Fruit fly (Drosophila melanogaster) whole organism, embryonic: Measurements from ENCODE around the gene CG33679.
A peak's percentile ranks its signal among the peaks of the same experiment; 100 is the strongest.

Experiments used
- Ada2b ChIP-seq: fragments of 200-800 bp; sonication (Bioruptor generic); IDR thresholded peaks from 2 replicates; pipeline ENCODE4 v1.3.6; 2022; ENCODE audit warnings: missing biosample characterization, missing genetic modification characterization
- CG10209 ChIP-seq: fragments of 200-800 bp; sonication (Bioruptor generic); optimal IDR thresholded peaks from 3 replicates; lab custom pipeline; 2017; ENCODE audit warnings: missing biosample characterization, mild to moderate bottlenecking, missing genetic modification characterization, missing genetic modification reagents
- CG10654 ChIP-seq: fragments of 200-800 bp; sonication (Bioruptor generic); optimal IDR thresholded peaks from 2 replicates; lab custom pipeline; 2016; ENCODE audit warnings: missing biosample characterization, missing genetic modification characterization
- CG11456 ChIP-seq: fragments of 200-800 bp; sonication (Bioruptor generic); IDR thresholded peaks from 3 replicates; pipeline ENCODE4 v1.3.6; 2022; ENCODE audit warnings: missing biosample characterization, missing genetic modification characterization
- CG11560 ChIP-seq: fragments of 200-800 bp; sonication (Bioruptor generic); IDR thresholded peaks from 3 replicates; pipeline ENCODE4 v1.3.6; 2022; ENCODE audit warnings: missing biosample characterization, missing genetic modification characterization
- CG11723 ChIP-seq: fragments of 200-800 bp; sonication (Bioruptor generic); optimal IDR thresholded peaks from 2 replicates; lab custom pipeline; 2017; ENCODE audit warnings: missing biosample characterization, mild to moderate bottlenecking, missing genetic modification characterization
- CG12104 ChIP-seq: fragments of 200-800 bp; sonication (Bioruptor generic); optimal IDR thresholded peaks from 3 replicates; lab custom pipeline; 2016; ENCODE audit warnings: missing biosample characterization, missing genetic modification characterization
- CG12769 ChIP-seq: fragments of 200-800 bp; sonication (Bioruptor generic); optimal IDR thresholded peaks from 2 replicates; lab custom pipeline; 2019; ENCODE audit warnings: missing biosample characterization, mild to moderate bottlenecking, missing genetic modification characterization, moderate library complexity
- CG1602 ChIP-seq: fragments of 200-800 bp; sonication (Bioruptor generic); optimal IDR thresholded peaks from 3 replicates; lab custom pipeline; 2016; ENCODE audit warnings: missing biosample characterization, missing genetic modification characterization
- CG16813 ChIP-seq: fragments of 200-800 bp; sonication (Bioruptor generic); IDR thresholded peaks from 3 replicates; pipeline ENCODE4 v1.3.6; 2022; ENCODE audit warnings: missing biosample characterization, missing genetic modification characterization; ENCODE audit not compliant: partially characterized antibody
- CG18599 ChIP-seq: fragments of 200-800 bp; sonication (Bioruptor generic); optimal IDR thresholded peaks from 3 replicates; lab custom pipeline; 2017; ENCODE audit warnings: missing biosample characterization, missing genetic modification characterization, mild to moderate bottlenecking, moderate library complexity, missing genetic modification reagents
- CG18764 ChIP-seq: fragments of 200-800 bp; sonication (Bioruptor generic); optimal IDR thresholded peaks from 3 replicates; lab custom pipeline; 2016; ENCODE audit warnings: missing biosample characterization, missing genetic modification characterization
- CG2116 ChIP-seq: fragments of 200-800 bp; sonication (Bioruptor generic); optimal IDR thresholded peaks from 3 replicates; lab custom pipeline; 2018; ENCODE audit warnings: missing biosample characterization, mild to moderate bottlenecking, missing genetic modification characterization
- CG2678 ChIP-seq: fragments of 200-800 bp; sonication (Bioruptor generic); optimal IDR thresholded peaks from 3 replicates; lab custom pipeline; 2019; ENCODE audit warnings: missing biosample characterization, mild to moderate bottlenecking, missing genetic modification characterization, moderate library complexity
- CG34224 ChIP-seq: fragments of 200-800 bp; sonication (Bioruptor generic); IDR thresholded peaks from 3 replicates; pipeline ENCODE4 v1.3.6; 2022; ENCODE audit warnings: missing biosample characterization, missing genetic modification characterization; ENCODE audit not compliant: partially characterized antibody
- CG4282 ChIP-seq: fragments of 200-800 bp; sonication (Bioruptor generic); optimal IDR thresholded peaks from 2 replicates; lab custom pipeline; 2016; ENCODE audit warnings: missing biosample characterization, missing genetic modification characterization
- CG7271 ChIP-seq: fragments of 200-800 bp; sonication (Bioruptor generic); optimal IDR thresholded peaks from 2 replicates; lab custom pipeline; 2018; ENCODE audit warnings: missing biosample characterization, mild to moderate bottlenecking, missing genetic modification characterization, moderate library complexity
- CG9817 ChIP-seq: fragments of 200-800 bp; sonication (Bioruptor generic); optimal IDR thresholded peaks from 2 replicates; lab custom pipeline; 2018; ENCODE audit warnings: missing biosample characterization, mild to moderate bottlenecking, missing genetic modification characterization, moderate library complexity
- CG9932 ChIP-seq: fragments of 200-800 bp; sonication (Bioruptor generic); IDR thresholded peaks from 2 replicates; pipeline ENCODE4 v1.3.6; 2022; ENCODE audit warnings: missing biosample characterization, missing genetic modification characterization
- CkIIα-i1 ChIP-seq: fragments of 200-800 bp; sonication (Bioruptor generic); IDR thresholded peaks from 2 replicates; pipeline ENCODE4 v1.3.6; 2022; ENCODE audit warnings: missing biosample characterization, missing genetic modification characterization
- D ChIP-seq, 2 experiments: fragments of 200-800 bp in 1 of 2; fragments of >200 bp in 1 of 2; sonication (Bioruptor generic) in 1 of 2; optimal IDR thresholded peaks; 2 replicates in 1 of 2; 3 replicates in 1 of 2; lab custom pipeline; 2017; ENCODE audit warnings: mild to moderate bottlenecking in 1 of 2, missing biosample characterization in 1 of 2, missing genetic modification characterization in 1 of 2, missing genetic modification reagents in 1 of 2
- Drgx ChIP-seq: fragments of 200-800 bp; sonication (Bioruptor generic); IDR thresholded peaks from 2 replicates; pipeline ENCODE4 v1.3.6; 2022; ENCODE audit warnings: missing biosample characterization, missing genetic modification characterization
- E2f1 ChIP-seq: fragments of 200-800 bp; sonication (Bioruptor generic); IDR thresholded peaks from 2 replicates; pipeline ENCODE4 v1.3.6; 2022; ENCODE audit warnings: missing biosample characterization, missing genetic modification characterization
- E2f2 ChIP-seq: fragments of 200-800 bp; sonication (Bioruptor generic); IDR thresholded peaks from 2 replicates; pipeline ENCODE4 v1.3.6; 2022; ENCODE audit warnings: missing biosample characterization, missing genetic modification characterization
- Fer1 ChIP-seq: fragments of 200-800 bp; sonication (Bioruptor generic); optimal IDR thresholded peaks from 2 replicates; lab custom pipeline; 2017; ENCODE audit warnings: missing biosample characterization, mild to moderate bottlenecking, missing genetic modification characterization
- HHEX ChIP-seq: fragments of 200-800 bp; sonication (Bioruptor generic); optimal IDR thresholded peaks from 3 replicates; lab custom pipeline; 2017; ENCODE audit warnings: missing biosample characterization, mild to moderate bottlenecking, missing genetic modification characterization, missing genetic modification reagents
- HLH4C ChIP-seq: fragments of 200-800 bp; sonication (Bioruptor generic); IDR thresholded peaks from 3 replicates; pipeline ENCODE4 v1.3.6; 2022; ENCODE audit warnings: missing biosample characterization, missing genetic modification characterization; ENCODE audit not compliant: partially characterized antibody
- HLH54F ChIP-seq: fragments of 200-800 bp; sonication (Bioruptor generic); optimal IDR thresholded peaks from 3 replicates; lab custom pipeline; 2016; ENCODE audit warnings: missing biosample characterization, missing genetic modification characterization
- Mes4 ChIP-seq: fragments of 200-800 bp; sonication (Bioruptor generic); optimal IDR thresholded peaks from 2 replicates; lab custom pipeline; 2016; ENCODE audit warnings: missing biosample characterization, missing genetic modification characterization
- NK7.1 ChIP-seq: fragments of 200-800 bp; sonication (Bioruptor generic); optimal IDR thresholded peaks from 3 replicates; lab custom pipeline; 2016; ENCODE audit warnings: missing biosample characterization, missing genetic modification characterization
- Opbp ChIP-seq: fragments of 200-800 bp; sonication (Bioruptor generic); IDR thresholded peaks from 3 replicates; pipeline ENCODE4 v1.3.6; 2022; ENCODE audit warnings: missing biosample characterization, missing genetic modification characterization; ENCODE audit not compliant: partially characterized antibody
- Side ChIP-seq: fragments of 200-800 bp; sonication (Bioruptor generic); optimal IDR thresholded peaks from 2 replicates; lab custom pipeline; 2016; ENCODE audit warnings: missing biosample characterization, missing genetic modification characterization
- ab ChIP-seq: fragments of 200-800 bp; sonication (Bioruptor generic); optimal IDR thresholded peaks from 2 replicates; lab custom pipeline; 2016; ENCODE audit warnings: missing biosample characterization, missing genetic modification characterization
- al ChIP-seq: fragments of 200-800 bp; sonication (Bioruptor generic); IDR thresholded peaks from 2 replicates; pipeline ENCODE4 v1.3.6; 2022; ENCODE audit warnings: missing biosample characterization, missing genetic modification characterization
- aop ChIP-seq: fragments of 200-800 bp; sonication (Bioruptor generic); IDR thresholded peaks from 2 replicates; pipeline ENCODE4 v1.3.6; 2022; ENCODE audit warnings: missing biosample characterization, missing genetic modification characterization
- bab2 ChIP-seq: fragments of 200-800 bp; sonication (Bioruptor generic); optimal IDR thresholded peaks from 2 replicates; lab custom pipeline; 2016; ENCODE audit warnings: missing biosample characterization, missing genetic modification characterization
- exex ChIP-seq: fragments of 200-800 bp; sonication (Bioruptor generic); optimal IDR thresholded peaks from 4 replicates; lab custom pipeline; 2018; ENCODE audit warnings: missing biosample characterization, mild to moderate bottlenecking, missing genetic modification characterization, moderate library complexity
- fd3F ChIP-seq: fragments of 200-800 bp; sonication (Bioruptor generic); optimal IDR thresholded peaks from 2 replicates; lab custom pipeline; 2018; ENCODE audit warnings: missing biosample characterization, mild to moderate bottlenecking, missing genetic modification characterization, moderate library complexity
- gcm2 ChIP-seq: fragments of 200-800 bp; sonication (Bioruptor generic); optimal IDR thresholded peaks from 2 replicates; lab custom pipeline; 2016; ENCODE audit warnings: missing biosample characterization, missing genetic modification characterization
- hbn ChIP-seq: fragments of 200-800 bp; sonication (Bioruptor generic); IDR thresholded peaks from 2 replicates; pipeline ENCODE4 v1.3.6; 2022; ENCODE audit warnings: missing biosample characterization, missing genetic modification characterization; ENCODE audit not compliant: partially characterized antibody
- insv ChIP-seq, 2 experiments: fragments of 200-800 bp; sonication (Bioruptor generic); optimal IDR thresholded peaks; 3 replicates each; lab custom pipeline; 2016 to 2018; ENCODE audit warnings: missing biosample characterization in 2 of 2, missing genetic modification characterization in 2 of 2
- mam ChIP-seq: fragments of 200-800 bp; sonication (Bioruptor generic); optimal IDR thresholded peaks from 3 replicates; lab custom pipeline; 2016; ENCODE audit warnings: missing biosample characterization, missing genetic modification characterization
- prd ChIP-seq, 3 experiments: fragments of >200 bp in 2 of 3; fragments of 200-800 bp in 1 of 3; sonication (Bioruptor generic) in 1 of 3; optimal IDR thresholded peaks in 2 of 3; IDR thresholded peaks in 1 of 3; 2 replicates in 2 of 3; 3 replicates in 1 of 3; pipeline versions ENCODE4 v1.3.6 to Lab custom; 2017 to 2022; ENCODE audit warnings: missing biosample characterization in 1 of 3, missing genetic modification characterization in 1 of 3
- ranshi ChIP-seq: fragments of 200-800 bp; sonication (Bioruptor generic); IDR thresholded peaks from 2 replicates; pipeline ENCODE4 v1.3.6; 2022; ENCODE audit warnings: missing biosample characterization, missing genetic modification characterization
- sd ChIP-seq: fragments of 200-800 bp; sonication (Bioruptor generic); optimal IDR thresholded peaks from 3 replicates; lab custom pipeline; 2018; ENCODE audit warnings: missing biosample characterization, mild to moderate bottlenecking, missing genetic modification characterization, moderate library complexity
- so ChIP-seq: fragments of 200-800 bp; sonication (Bioruptor generic); IDR thresholded peaks from 3 replicates; pipeline ENCODE4 v1.3.6; 2022; ENCODE audit warnings: missing biosample characterization, missing genetic modification characterization
- stc ChIP-seq: fragments of 200-800 bp; sonication (Bioruptor generic); IDR thresholded peaks from 2 replicates; pipeline ENCODE4 v1.3.6; 2022; ENCODE audit warnings: missing biosample characterization, missing genetic modification characterization
- tll ChIP-seq, 2 experiments: fragments of 200-800 bp in 1 of 2; fragments of >200 bp in 1 of 2; sonication (Bioruptor generic) in 1 of 2; optimal IDR thresholded peaks; 2 replicates each; lab custom pipeline; 2017 to 2019; ENCODE audit warnings: missing biosample characterization in 2 of 2, missing genetic modification characterization in 2 of 2, mild to moderate bottlenecking in 1 of 2, moderate library complexity in 1 of 2
- twi ChIP-seq: fragments of 200-800 bp; optimal IDR thresholded peaks from 2 replicates; lab custom pipeline; 2019; ENCODE audit warnings: missing biosample characterization, mild to moderate bottlenecking, missing genetic modification characterization, moderate library complexity
- zfh2 ChIP-seq: fragments of 200-800 bp; sonication (Bioruptor generic); optimal IDR thresholded peaks from 2 replicates; lab custom pipeline; 2016; ENCODE audit warnings: missing biosample characterization, missing genetic modification characterization

The CG33679 gene

dm6 chr2L:15060580-15061005 lies 2.5 kb downstream of the CG33679 start, which contains the start of gene TfIIS (continued):
- TF ChIP-seq CG11560 (no peak), mam (GFP tag; lab: Kevin White, UChicago) (peak; percentile 48), CG11723 (GFP tag; lab: Kevin White, UChicago) (no peak), HLH54F (GFP tag; lab: Kevin White, UChicago) (no peak), Side (GFP tag; lab: Kevin White, UChicago) (no peak), HLH4C (GFP tag; lab: Robert Waterston, UW) (no peak), exex (tag; lab: Kevin White, UChicago) (peak; percentile 16), CG7271 (tag; lab: Kevin White, UChicago) (no peak), sd (peak; percentile 31), CG10654 (GFP tag; lab: Kevin White, UChicago) (no peak), CkIIα-i1 (GFP tag; lab: Robert Waterston, UW) (no peak), stc (no peak; the same call in 1 of the 2 replicates), ranshi (no peak), CG9817 (tag; lab: Kevin White, UChicago) (no peak), CG12769 (peak; percentile 59), hbn (GFP tag; lab: Robert Waterston, UW) (peak; percentile 33; the same call in 1 of the 2 replicates), E2f1 (no peak; the same call in 1 of the 2 replicates), CG16813 (GFP tag; lab: Robert Waterston, UW) (peak; percentile 51; the same call in 2 of the 3 replicates), CG12104 (GFP tag; lab: Kevin White, UChicago) (no peak), bab2 (GFP tag; lab: Kevin White, UChicago) (no peak), Ada2b (GFP tag; lab: Robert Waterston, UW) (no peak), CG2116 (peak; percentile 30), ab (GFP tag; lab: Kevin White, UChicago) (no peak), CG4282 (GFP tag; lab: Kevin White, UChicago) (no peak), CG18764 (GFP tag; lab: Kevin White, UChicago) (no peak), fd3F (GFP tag; lab: Kevin White, UChicago) (no peak), CG11456 (GFP tag; lab: Robert Waterston, UW) (no peak), al (GFP tag; lab: Robert Waterston, UW) (no peak), Mes4 (GFP tag; lab: Kevin White, UChicago) (no peak), insv (GFP tag; optimal IDR thresholded peaks at IDR 0.05; lab: Kevin White, UChicago) (peak in 1 of 2 experiments; percentile 96), so (GFP tag; lab: Robert Waterston, UW) (no peak), Drgx (GFP tag; lab: Robert Waterston, UW) (0 out of 2 replicates have a peak, but pooled peaks have one; percentile 30), aop (GFP tag; lab: Robert Waterston, UW) (no peak), CG10209 (GFP tag; lab: Kevin White, UChicago) (no peak), CG18599 (GFP tag; lab: Kevin White, UChicago) (no peak), CG34224 (GFP tag; lab: Robert Waterston, UW) (no peak), CG9932 (GFP tag; lab: Robert Waterston, UW) (peak; percentile 50), HHEX (GFP tag; lab: Kevin White, UChicago) (no peak), gcm2 (GFP tag; lab: Kevin White, UChicago) (no peak), Opbp (GFP tag; lab: Robert Waterston, UW) (peak; percentile 62), tll (GFP tag; optimal IDR thresholded peaks at IDR 0.05; lab: Kevin White, UChicago) (peak in 1 of 2 experiments; percentile 94), prd (optimal IDR thresholded peaks at IDR 0.05; lab: Kevin White, UChicago) (no peak), prd (GFP tag; IDR thresholded peaks at IDR 0.05; lab: Robert Waterston, UW) (no peak), E2f2 (GFP tag; lab: Robert Waterston, UW) (peak; percentile 83), CG2678 (no peak), NK7.1 (GFP tag; lab: Kevin White, UChicago) (no peak), D (optimal IDR thresholded peaks at IDR 0.05; lab: Kevin White, UChicago) (no peak), D (GFP tag; optimal IDR thresholded peaks at IDR 0.05; lab: Kevin White, UChicago) (no peak), CG1602 (GFP tag; lab: Kevin White, UChicago) (no peak), Fer1 (GFP tag; lab: Kevin White, UChicago) (no peak), twi (tag; lab: Kevin White, UChicago) (peak; percentile 2), zfh2 (GFP tag; lab: Kevin White, UChicago) (no peak)
